Fruit fly (Drosophila melanogaster): ENCODE data around the gene CG42831.

The CG42831 gene

dm6 chr3L:10856534-10857030 lies 42.0 kb downstream of the CG42831 start (continued):
- peak; percentile 52 for TF ChIP-seq ERR (GFP tag; optimal IDR thresholded peaks at IDR 0.05)
- TF ChIP-seq CG13296 (GFP tag; optimal IDR thresholded peaks at IDR 0.05) = no peak
- 0 out of 3 replicates have a peak, but pooled peaks have one; percentile 13 for TF ChIP-seq CG16813 (GFP tag; IDR thresholded peaks at IDR 0.05; ENCODE audit: partially characterized antibody)
- TF ChIP-seq Rx (GFP tag; IDR thresholded peaks at IDR 0.05) = no peak
- no peak for TF ChIP-seq Dp (GFP tag; optimal IDR thresholded peaks at IDR 0.05)
- peak; percentile 23 for TF ChIP-seq fd102C (GFP tag; optimal IDR thresholded peaks at IDR 0.05)
- no peak for TF ChIP-seq CG6765 (GFP tag; optimal IDR thresholded peaks at IDR 0.05)
- TF ChIP-seq CG17359 (tag; optimal IDR thresholded peaks at IDR 0.05) = peak; percentile 8
- TF ChIP-seq sug (tag; optimal IDR thresholded peaks at IDR 0.05) = peak; percentile 69
- peak; percentile 88 for TF ChIP-seq CG15479 (GFP tag; optimal IDR thresholded peaks at IDR 0.05)
- TF ChIP-seq onecut (GFP tag; IDR thresholded peaks at IDR 0.05) = peak; percentile 48
- peak; percentile 95 for TF ChIP-seq sens (GFP tag)
- no peak for TF ChIP-seq CG32532 (GFP tag; IDR thresholded peaks at IDR 0.05)
- peak; percentile 77 for TF ChIP-seq dmrt11E (tag; optimal IDR thresholded peaks at IDR 0.05)
- peak; percentile 66 for TF ChIP-seq pb (GFP tag; optimal IDR thresholded peaks at IDR 0.05)
- TF ChIP-seq CG16863 (GFP tag; optimal IDR thresholded peaks at IDR 0.05) = peak; percentile 39
- no peak; the same call in 1 of the 2 replicates for TF ChIP-seq E2f1 (GFP tag; IDR thresholded peaks at IDR 0.05)
- peak; percentile 96 to 99 for TF ChIP-seq Trl (optimal IDR thresholded peaks at IDR 0.05)
- TF ChIP-seq Trl (GFP tag; optimal IDR thresholded peaks at IDR 0.05) = peak; percentile 76
- TF ChIP-seq HLH4C (GFP tag; IDR thresholded peaks at IDR 0.05; ENCODE audit: partially characterized antibody) = 0 out of 3 replicates have a peak, but pooled peaks have one; percentile 50
- TF ChIP-seq lbe (GFP tag; optimal IDR thresholded peaks at IDR 0.05) = peak; percentile 34
- 0 out of 2 replicates have a peak, but pooled peaks have one; percentile 14 for TF ChIP-seq CG14441 (GFP tag; IDR thresholded peaks at IDR 0.05)
- TF ChIP-seq disco-r (GFP tag; optimal IDR thresholded peaks at IDR 0.05) = peak; percentile 26
- TF ChIP-seq CG13894 (tag; optimal IDR thresholded peaks at IDR 0.05) = peak; percentile 87
- TF ChIP-seq CG2120 (GFP tag; optimal IDR thresholded peaks at IDR 0.05) = peak; percentile 9
- TF ChIP-seq mld (GFP tag; IDR thresholded peaks at IDR 0.05; ENCODE audit: partially characterized antibody) = no peak
- TF ChIP-seq Asciz (GFP tag; optimal IDR thresholded peaks at IDR 0.05) = peak; percentile 21
- TF ChIP-seq grn (GFP tag; optimal IDR thresholded peaks at IDR 0.05) = peak; percentile 100
- TF ChIP-seq Pdp1 (GFP tag; optimal IDR thresholded peaks at IDR 0.05) = peak in 1 of 2 experiments; percentile 76
- TF ChIP-seq CG6854 (GFP tag; optimal IDR thresholded peaks at IDR 0.05) = peak; percentile 47
- peak; percentile 15 for TF ChIP-seq CG18011 (GFP tag; optimal IDR thresholded peaks at IDR 0.05)
- TF ChIP-seq mam (GFP tag; optimal IDR thresholded peaks at IDR 0.05) = peak; percentile 8
- TF ChIP-seq tll (GFP tag; optimal IDR thresholded peaks at IDR 0.05) = peak; percentile 72 to 87
- peak; percentile 96 for TF ChIP-seq CG5180 (GFP tag; optimal IDR thresholded peaks at IDR 0.05)
- peak; percentile 8 for TF ChIP-seq CG6813 (GFP tag; optimal IDR thresholded peaks at IDR 0.05)
- TF ChIP-seq CG10366 (GFP tag; IDR thresholded peaks at IDR 0.05) = no peak
- no peak for TF ChIP-seq H2.0 (GFP tag; IDR thresholded peaks at IDR 0.05)
- TF ChIP-seq grau (tag; optimal IDR thresholded peaks at IDR 0.05) = peak; percentile 11
- peak; percentile 78 for TF ChIP-seq gsb-n (tag; optimal IDR thresholded peaks at IDR 0.05)
- peak; percentile 64 for TF ChIP-seq sqz (GFP tag; optimal IDR thresholded peaks at IDR 0.05)
- peak; percentile 90 for TF ChIP-seq zen (tag; optimal IDR thresholded peaks at IDR 0.05)
- peak; percentile 67 for TF ChIP-seq nmo (GFP tag; optimal IDR thresholded peaks at IDR 0.05)
- TF ChIP-seq D19B (GFP tag; optimal IDR thresholded peaks at IDR 0.05) = no peak
- TF ChIP-seq D19A (tag; optimal IDR thresholded peaks at IDR 0.05) = peak; percentile 71
- TF ChIP-seq gro (GFP tag; optimal IDR thresholded peaks at IDR 0.05) = peak; percentile 94
- TF ChIP-seq Ets65A (GFP tag) = peak; percentile 90
- TF ChIP-seq bcd (GFP tag; optimal IDR thresholded peaks at IDR 0.05) = peak; percentile 39
- peak; percentile 4 for TF ChIP-seq CG33213 (GFP tag; optimal IDR thresholded peaks at IDR 0.05)
- TF ChIP-seq unc-4 (GFP tag; IDR thresholded peaks at IDR 0.05; ENCODE audit: partially characterized antibody) = peak; percentile 40; the same call in 1 of the 2 replicates

Data from whole organism, embryonic.